Fruit fly (Drosophila melanogaster): ENCODE results near the gene CG31832.

DNA sequence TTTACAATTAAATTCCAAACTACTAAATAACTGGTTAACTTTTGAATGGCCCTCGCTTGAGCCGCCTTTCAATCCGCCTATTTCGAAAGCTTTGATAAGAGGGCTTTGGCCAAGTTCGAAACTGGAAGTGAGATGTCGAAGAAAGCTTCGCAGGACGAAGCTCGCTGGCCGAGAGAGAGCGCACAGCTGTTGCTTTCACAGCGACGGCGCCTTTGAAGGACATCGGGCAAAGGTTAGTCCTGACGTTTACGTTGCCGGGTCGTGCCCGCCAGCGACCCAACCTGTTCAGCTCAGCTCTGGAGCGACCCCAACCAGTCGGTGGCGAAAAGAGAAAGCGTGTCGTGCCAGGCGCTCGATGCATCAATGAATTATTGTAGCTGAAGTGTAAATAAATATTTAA, 19.8 kb downstream of the CG31832 start:
- TF ChIP-seq Myc (optimal IDR thresholded peaks at IDR 0.05): no peak
- no peak for TF ChIP-seq insv (optimal IDR thresholded peaks at IDR 0.05)
- no peak for TF ChIP-seq psq (optimal IDR thresholded peaks at IDR 0.05)
- TF ChIP-seq Sin3A (optimal IDR thresholded peaks at IDR 0.05): no peak
- TF ChIP-seq h (optimal IDR thresholded peaks at IDR 0.05): no peak
